Fruit fly (Drosophila melanogaster): ENCODE results near the gene CG10680.

The CG10680 gene

DNA sequence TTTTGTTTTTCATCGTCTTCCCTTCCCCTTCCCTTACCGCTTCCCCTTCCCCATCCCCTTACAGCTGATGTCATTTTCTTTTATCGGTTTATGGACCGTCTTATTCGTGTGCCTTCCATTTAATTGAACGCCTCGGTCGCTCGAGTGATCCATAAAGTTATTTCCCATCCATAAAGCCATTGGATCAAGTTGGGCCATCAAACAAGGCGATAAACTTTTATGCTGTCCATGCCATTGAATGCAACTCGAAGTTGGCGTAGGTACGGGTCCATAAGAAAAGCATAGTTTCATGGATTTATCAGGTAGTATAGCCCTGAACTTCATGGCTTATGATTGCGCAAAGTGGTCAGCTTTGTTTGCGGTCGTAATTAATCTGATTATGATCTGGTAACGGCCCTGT lies 41.1 kb downstream of the CG10680 start (continued):
- TF ChIP-seq inv (GFP tag; IDR thresholded peaks at IDR 0.05; ENCODE audit: partially characterized antibody) (no peak), so (GFP tag; IDR thresholded peaks at IDR 0.05) (no peak), pho (GFP tag; optimal IDR thresholded peaks at IDR 0.05) (no peak), Sin3A (optimal IDR thresholded peaks at IDR 0.05) (no peak), tio (GFP tag; optimal IDR thresholded peaks at IDR 0.05) (no peak), CG17186 (GFP tag; optimal IDR thresholded peaks at IDR 0.05) (no peak), en (GFP tag; optimal IDR thresholded peaks at IDR 0.05) (no peak), CG6689 (GFP tag; IDR thresholded peaks at IDR 0.05) (no peak), CG8924 (tag; optimal IDR thresholded peaks at IDR 0.05) (no peak), CG3847 (GFP tag; IDR thresholded peaks at IDR 0.05) (no peak), CG10366 (GFP tag; IDR thresholded peaks at IDR 0.05) (no peak), CG12219 (GFP tag; optimal IDR thresholded peaks at IDR 0.05) (no peak), Ada2b (GFP tag; IDR thresholded peaks at IDR 0.05) (no peak), CG18011 (GFP tag; optimal IDR thresholded peaks at IDR 0.05) (no peak), bab2 (GFP tag; optimal IDR thresholded peaks at IDR 0.05) (no peak), CkIIα-i1 (GFP tag; IDR thresholded peaks at IDR 0.05) (no peak), Nf-YC (tag; optimal IDR thresholded peaks at IDR 0.05) (no peak), pzg (GFP tag; optimal IDR thresholded peaks at IDR 0.05) (no peak), CG15011 (GFP tag; optimal IDR thresholded peaks at IDR 0.05) (no peak), tna (GFP tag; IDR thresholded peaks at IDR 0.05; ENCODE audit: partially characterized antibody) (no peak), sisA (GFP tag; IDR thresholded peaks at IDR 0.05) (no peak), CG8359 (GFP tag; optimal IDR thresholded peaks at IDR 0.05; ENCODE audit: borderline replicate concordance) (peak; percentile 3), danr (GFP tag; IDR thresholded peaks at IDR 0.05) (no peak), CG12769 (tag; optimal IDR thresholded peaks at IDR 0.05) (peak; percentile 29), gro (GFP tag; optimal IDR thresholded peaks at IDR 0.05) (no peak), schlank (tag; optimal IDR thresholded peaks at IDR 0.05) (no peak), slbo (GFP tag; IDR thresholded peaks at IDR 0.05) (no peak), hkb (optimal IDR thresholded peaks at IDR 0.05) (no peak), hkb (GFP tag; IDR thresholded peaks at IDR 0.05) (no peak), CG17361 (GFP tag; IDR thresholded peaks at IDR 0.05) (no peak), Bteb2 (GFP tag; optimal IDR thresholded peaks at IDR 0.05) (no peak), CG15269 (tag; optimal IDR thresholded peaks at IDR 0.05) (no peak), CG4282 (GFP tag; optimal IDR thresholded peaks at IDR 0.05) (no peak), D19B (GFP tag; optimal IDR thresholded peaks at IDR 0.05) (no peak), Antp (GFP tag; optimal IDR thresholded peaks at IDR 0.05) (no peak), shn (GFP tag; optimal IDR thresholded peaks at IDR 0.05) (no peak), Xrp1 (GFP tag; IDR thresholded peaks at IDR 0.05) (no peak), lab (GFP tag; optimal IDR thresholded peaks at IDR 0.05) (peak; percentile 47), Asciz (GFP tag; optimal IDR thresholded peaks at IDR 0.05) (peak; percentile 1), unpg (GFP tag; optimal IDR thresholded peaks at IDR 0.05) (no peak), eyg (GFP tag; optimal IDR thresholded peaks at IDR 0.05) (no peak)

Data from whole organism, embryonic.